Fruit fly (Drosophila melanogaster): ENCODE results near the gene Rev1.

Rev1 gene

dm6 chr3L:629916-630663 is 24.1 kb upstream of the Rev1 start (continued):
- no peak for TF ChIP-seq CG12659 (GFP tag; optimal IDR thresholded peaks at IDR 0.05)
- no peak for TF ChIP-seq pho (GFP tag; optimal IDR thresholded peaks at IDR 0.05)
- no peak for TF ChIP-seq Optix (GFP tag; IDR thresholded peaks at IDR 0.05)
- TF ChIP-seq org-1 (GFP tag; optimal IDR thresholded peaks at IDR 0.05): no peak
- TF ChIP-seq CG11696 (GFP tag; IDR thresholded peaks at IDR 0.05): no peak
- TF ChIP-seq CTCF (GFP tag; optimal IDR thresholded peaks at IDR 0.05): no peak
- no peak for TF ChIP-seq NC2β (GFP tag; optimal IDR thresholded peaks at IDR 0.05)
- peak; percentile 72 to 83 for TF ChIP-seq Trl (optimal IDR thresholded peaks at IDR 0.05)
- TF ChIP-seq Trl (GFP tag; optimal IDR thresholded peaks at IDR 0.05): peak; percentile 12
- TF ChIP-seq danr (GFP tag; IDR thresholded peaks at IDR 0.05): no peak
- TF ChIP-seq CG13624 (GFP tag; optimal IDR thresholded peaks at IDR 0.05): no peak
- no peak for TF ChIP-seq BEAF-32 (GFP tag; optimal IDR thresholded peaks at IDR 0.05)
- no peak for TF ChIP-seq CG17568 (GFP tag; optimal IDR thresholded peaks at IDR 0.05)
- TF ChIP-seq CG1603 (tag; optimal IDR thresholded peaks at IDR 0.05): peak; percentile 30
- no peak for TF ChIP-seq Hey (tag; optimal IDR thresholded peaks at IDR 0.05)
- no peak for TF ChIP-seq nerfin-2 (GFP tag; IDR thresholded peaks at IDR 0.05; ENCODE audit: partially characterized antibody)
- TF ChIP-seq cg (GFP tag; optimal IDR thresholded peaks at IDR 0.05): peak; percentile 57
- TF ChIP-seq so (GFP tag; IDR thresholded peaks at IDR 0.05): 0 out of 3 replicates have a peak, but pooled peaks have one; percentile 11
- no peak for TF ChIP-seq CG18764 (GFP tag; optimal IDR thresholded peaks at IDR 0.05)
- no peak for TF ChIP-seq CG32767 (GFP tag; IDR thresholded peaks at IDR 0.05)
- no peak for TF ChIP-seq gcm (GFP tag; optimal IDR thresholded peaks at IDR 0.05)
- TF ChIP-seq Gug (GFP tag; IDR thresholded peaks at IDR 0.05): peak; percentile 71; the same call in 2 of the 4 replicates
- no peak for TF ChIP-seq CG31388 (GFP tag; optimal IDR thresholded peaks at IDR 0.05)
- TF ChIP-seq CG10654 (GFP tag; optimal IDR thresholded peaks at IDR 0.05): no peak
- TF ChIP-seq vnd (GFP tag; IDR thresholded peaks at IDR 0.05; ENCODE audit: partially characterized antibody): no peak
- TF ChIP-seq CG33557 (GFP tag; optimal IDR thresholded peaks at IDR 0.05): no peak
- no peak for TF ChIP-seq GATAe (GFP tag; conservative IDR thresholded peaks at IDR 0.05)
- TF ChIP-seq ttk (GFP tag; IDR thresholded peaks at IDR 0.05): peak; percentile 44; the same call in 1 of the 2 replicates
- peak; percentile 56 for TF ChIP-seq CG14667 (GFP tag; IDR thresholded peaks at IDR 0.05)
- no peak; the same call in 1 of the 2 replicates for TF ChIP-seq amos (GFP tag; IDR thresholded peaks at IDR 0.05; ENCODE audit: partially characterized antibody)
- TF ChIP-seq pzg (GFP tag; optimal IDR thresholded peaks at IDR 0.05): peak; percentile 13
- no peak for TF ChIP-seq CG13775 (GFP tag; optimal IDR thresholded peaks at IDR 0.05)
- TF ChIP-seq dimm (GFP tag; IDR thresholded peaks at IDR 0.05): no peak
- TF ChIP-seq inv (GFP tag; IDR thresholded peaks at IDR 0.05; ENCODE audit: partially characterized antibody): no peak
- no peak for TF ChIP-seq jing (GFP tag; optimal IDR thresholded peaks at IDR 0.05)
- TF ChIP-seq Abd-B (GFP tag; optimal IDR thresholded peaks at IDR 0.05): no peak
- no peak for TF ChIP-seq Asciz (GFP tag; optimal IDR thresholded peaks at IDR 0.05)
- TF ChIP-seq MESR4 (GFP tag; optimal IDR thresholded peaks at IDR 0.05): no peak
- peak; percentile 45; the same call in 1 of the 2 replicates for TF ChIP-seq E2f1 (GFP tag; IDR thresholded peaks at IDR 0.05)
- no peak for TF ChIP-seq CG13296 (GFP tag; optimal IDR thresholded peaks at IDR 0.05)
- TF ChIP-seq salm (tag; optimal IDR thresholded peaks at IDR 0.05): no peak
- TF ChIP-seq CG9727 (GFP tag; optimal IDR thresholded peaks at IDR 0.05): no peak
- TF ChIP-seq Stat92E (GFP tag; optimal IDR thresholded peaks at IDR 0.05): no peak
- no peak for TF ChIP-seq CG6254 (GFP tag; optimal IDR thresholded peaks at IDR 0.05)
- TF ChIP-seq gsb (GFP tag; IDR thresholded peaks at IDR 0.05): no peak
- TF ChIP-seq hbn (GFP tag; IDR thresholded peaks at IDR 0.05; ENCODE audit: partially characterized antibody): no peak
- no peak for TF ChIP-seq Sry-β (GFP tag; optimal IDR thresholded peaks at IDR 0.05)
- no peak for TF ChIP-seq CG17328 (GFP tag; IDR thresholded peaks at IDR 0.05)
- no peak for TF ChIP-seq CG6654 (GFP tag; optimal IDR thresholded peaks at IDR 0.05)
- TF ChIP-seq kay (GFP tag; optimal IDR thresholded peaks at IDR 0.05): no peak
